Worm (Caenorhabditis elegans): Measurements from ENCODE around the gene sss-1.

Gene sss-1

ce11 chrIV:9928180-9928896 lies 34.8 kb upstream of the sss-1 start, which contains the start of gene dur-1:
TSS of gene dur-1 (minus strand) at chrIV:9928230.
- peak; percentile 8 for TF ChIP-seq rnt-1 (tag; optimal IDR thresholded peaks at IDR 0.05)
- TF ChIP-seq gmeb-2 (tag; optimal IDR thresholded peaks at IDR 0.05) = no peak
- no peak for TF ChIP-seq ceh-30 (tag; optimal IDR thresholded peaks at IDR 0.05)
- peak; percentile 53 for TF ChIP-seq ceh-18 (tag; optimal IDR thresholded peaks at IDR 0.05)
- TF ChIP-seq ceh-2 (tag; optimal IDR thresholded peaks at IDR 0.05) = no peak
- no peak for TF ChIP-seq unc-86 (tag; optimal IDR thresholded peaks at IDR 0.05)
- TF ChIP-seq zip-5 (tag; optimal IDR thresholded peaks at IDR 0.05) = no peak
- TF ChIP-seq pha-2 (tag; optimal IDR thresholded peaks at IDR 0.05) = no peak
- TF ChIP-seq pros-1 (tag; optimal IDR thresholded peaks at IDR 0.05) = no peak
- peak; percentile 41 for TF ChIP-seq unc-55 (GFP tag; optimal IDR thresholded peaks at IDR 0.05)
- TF ChIP-seq ceh-31 (tag; optimal IDR thresholded peaks at IDR 0.05) = no peak
- no peak for TF ChIP-seq ets-4 (tag; optimal IDR thresholded peaks at IDR 0.05)
- TF ChIP-seq nfya-1 (tag; optimal IDR thresholded peaks at IDR 0.05) = peak; percentile 4

- TF ChIP-seq elt-2 (tag; optimal IDR thresholded peaks at IDR 0.05) (no peak), elt-4 (tag; optimal IDR thresholded peaks at IDR 0.05) (no peak), hlh-6 (tag; optimal IDR thresholded peaks at IDR 0.05) (no peak), tbx-7 (tag; optimal IDR thresholded peaks at IDR 0.05) (no peak), sox-2 (GFP tag; IDR thresholded peaks at IDR 0.05) (no peak)
These were observed 30.9 kb upstream of the sss-1 start for ce11 chrIV:9924419-9924818.

ce11 chrIV:9920426-9920825 lies 26.9 kb upstream of the sss-1 start:
- TF ChIP-seq sox-2 (GFP tag; IDR thresholded peaks at IDR 0.05) = no peak
- TF ChIP-seq pros-1 (tag; optimal IDR thresholded peaks at IDR 0.05) = no peak
- TF ChIP-seq ama-1 (optimal IDR thresholded peaks at IDR 0.05) = no peak
- TF ChIP-seq fkh-6 (tag; optimal IDR thresholded peaks at IDR 0.05) = no peak
- TF ChIP-seq dve-1 (tag; optimal IDR thresholded peaks at IDR 0.05) = no peak
- TF ChIP-seq T23F11.4 (GFP tag; optimal IDR thresholded peaks at IDR 0.05) = no peak
- TF ChIP-seq pha-2 (tag; optimal IDR thresholded peaks at IDR 0.05) = no peak
- TF ChIP-seq sox-4 (tag; optimal IDR thresholded peaks at IDR 0.05) = no peak
- TF ChIP-seq nfya-1 (tag; optimal IDR thresholded peaks at IDR 0.05) = no peak
- no peak for TF ChIP-seq lin-11 (tag; optimal IDR thresholded peaks at IDR 0.05)
- TF ChIP-seq dmd-4 (tag; optimal IDR thresholded peaks at IDR 0.05; ENCODE audit: borderline replicate concordance) = no peak
- TF ChIP-seq che-1 (tag; optimal IDR thresholded peaks at IDR 0.05) = no peak
- TF ChIP-seq F13H6.1 (tag; optimal IDR thresholded peaks at IDR 0.05) = no peak
- no peak for TF ChIP-seq ceh-14 (tag; optimal IDR thresholded peaks at IDR 0.05)

- no peak for TF ChIP-seq pat-9 (tag; optimal IDR thresholded peaks at IDR 0.05)
- no peak for TF ChIP-seq lin-11 (tag; optimal IDR thresholded peaks at IDR 0.05)
- TF ChIP-seq unc-42 (tag; optimal IDR thresholded peaks at IDR 0.05) = no peak
- no peak for TF ChIP-seq hlh-13 (GFP tag; optimal IDR thresholded peaks at IDR 0.05)
- no peak for TF ChIP-seq ttx-3 (tag; optimal IDR thresholded peaks at IDR 0.05)
- no peak for TF ChIP-seq ama-1 (optimal IDR thresholded peaks at IDR 0.05)
- TF ChIP-seq elt-4 (tag; optimal IDR thresholded peaks at IDR 0.05) = no peak
- no peak for TF ChIP-seq pros-1 (tag; optimal IDR thresholded peaks at IDR 0.05)
- TF ChIP-seq ceh-9 (tag; optimal IDR thresholded peaks at IDR 0.05) = no peak
- no peak for TF ChIP-seq nhr-232 (tag; optimal IDR thresholded peaks at IDR 0.05)
These were observed 24.5 kb upstream of the sss-1 start for ce11 chrIV:9918021-9918420.

ce11 chrIV:9916224-9916623 lies 22.7 kb upstream of the sss-1 start, which contains the start of gene bed-3:
TSS of gene bed-3 (plus strand) at chrIV:9916524.
- TF ChIP-seq eyg-1 (tag; optimal IDR thresholded peaks at IDR 0.05) = no peak
- TF ChIP-seq C08G9.2 (tag; optimal IDR thresholded peaks at IDR 0.05) = no peak
- TF ChIP-seq C38D4.7 (GFP tag; optimal IDR thresholded peaks at IDR 0.05) = no peak
- no peak for TF ChIP-seq nhr-11 (tag; optimal IDR thresholded peaks at IDR 0.05)
- no peak for TF ChIP-seq hlh-30 (tag; optimal IDR thresholded peaks at IDR 0.05; ENCODE audit: insufficient read depth)
- no peak for TF ChIP-seq syd-9 (tag; optimal IDR thresholded peaks at IDR 0.05)
- no peak for TF ChIP-seq ceh-48 (tag; optimal IDR thresholded peaks at IDR 0.05)
- no peak for TF ChIP-seq pqm-1 (tag; optimal IDR thresholded peaks at IDR 0.05)
- TF ChIP-seq ceh-2 (tag; optimal IDR thresholded peaks at IDR 0.05) = no peak
- no peak for TF ChIP-seq hlh-6 (tag; optimal IDR thresholded peaks at IDR 0.05)
- no peak for TF ChIP-seq pha-2 (tag; optimal IDR thresholded peaks at IDR 0.05)
- no peak for TF ChIP-seq ceh-19 (GFP tag; optimal IDR thresholded peaks at IDR 0.05)
- no peak for TF ChIP-seq fax-1 (tag; optimal IDR thresholded peaks at IDR 0.05)
- TF ChIP-seq zip-5 (tag; optimal IDR thresholded peaks at IDR 0.05) = no peak
- no peak for TF ChIP-seq ceh-31 (tag; optimal IDR thresholded peaks at IDR 0.05)
- TF ChIP-seq hlh-15 (tag; optimal IDR thresholded peaks at IDR 0.05) = no peak
